Worm (Caenorhabditis elegans) whole organism, L1 larva: ENCODE measurements around the gene W05H9.4.

ENCODE experiments used
- C04F5.9 ChIP-seq: sonication (generic microtip); optimal IDR thresholded peaks from 2 replicates; lab custom pipeline; 2016; ENCODE audit warnings: missing genetic modification characterization, missing compliant biosample characterization
- Y116A8C.19 ChIP-seq: sonication (generic microtip); optimal IDR thresholded peaks from 2 replicates; lab custom pipeline; 2016; ENCODE audit warnings: missing compliant biosample characterization, missing genetic modification characterization, borderline replicate concordance
- aha-1 ChIP-seq: fragments of 150-350 bp; optimal IDR thresholded peaks from 2 replicates; lab custom pipeline; 2014; ENCODE audit warnings: missing biosample characterization, missing genetic modification characterization
- alr-1 ChIP-seq: fragments of 200-800 bp; sonication (Bioruptor generic); optimal IDR thresholded peaks from 2 replicates; lab custom pipeline; 2018; ENCODE audit warnings: borderline replicate concordance, mild to moderate bottlenecking, missing genetic modification characterization, missing compliant biosample characterization
- blmp-1 ChIP-seq: fragments of 150-350 bp; optimal IDR thresholded peaks from 2 replicates; lab custom pipeline; 2014; ENCODE audit warnings: missing biosample characterization, missing genetic modification characterization
- ceh-63 ChIP-seq: fragments of 200-800 bp; sonication (Bioruptor generic); optimal IDR thresholded peaks from 2 replicates; lab custom pipeline; 2018; ENCODE audit warnings: mild to moderate bottlenecking, missing genetic modification characterization, missing compliant biosample characterization
- ceh-8 ChIP-seq: fragments of 200-800 bp; sonication (Bioruptor generic); optimal IDR thresholded peaks from 2 replicates; lab custom pipeline; 2018; ENCODE audit warnings: mild to moderate bottlenecking, missing genetic modification characterization, moderate library complexity, missing compliant biosample characterization
- ceh-82 ChIP-seq, 3 experiments: fragments of 150-350 bp in 1 of 3; sonication (generic microtip) in 2 of 3; optimal IDR thresholded peaks; 2 replicates each; lab custom pipeline; 2014 to 2017; ENCODE audit warnings: missing biosample characterization in 3 of 3, missing genetic modification characterization in 3 of 3
- dpl-1 ChIP-seq, 3 experiments: fragments of 150-350 bp in 2 of 3; sonication (generic microtip) in 1 of 3; optimal IDR thresholded peaks; 2 replicates each; lab custom pipeline; 2014 to 2017; ENCODE audit warnings: missing biosample characterization in 3 of 3, missing genetic modification characterization in 3 of 3, missing genetic modification reagents in 3 of 3
- dsc-1 ChIP-seq: sonication (generic microtip); optimal IDR thresholded peaks from 2 replicates; lab custom pipeline; 2016; ENCODE audit warnings: mild to moderate bottlenecking, missing genetic modification characterization, missing compliant biosample characterization
- efl-1 ChIP-seq, 4 experiments: fragments of 150-350 bp; optimal IDR thresholded peaks in 3 of 4; peaks in 1 of 4; 1 replicate in 1 of 4; 2 replicates in 3 of 4; lab custom pipeline; 2014; ENCODE audit warnings: missing biosample characterization in 2 of 4, missing genetic modification characterization in 2 of 4, missing genetic modification reagents in 2 of 4
- egl-13 ChIP-seq: sonication (generic microtip); optimal IDR thresholded peaks from 2 replicates; lab custom pipeline; 2016; ENCODE audit warnings: missing genotype, missing genetic modification reagents, missing genetic modification characterization, missing compliant biosample characterization
- elt-2 ChIP-seq: sonication (generic microtip); optimal IDR thresholded peaks from 2 replicates; lab custom pipeline; 2016; ENCODE audit warnings: missing genetic modification characterization, mild to moderate bottlenecking, inconsistent platforms, missing compliant biosample characterization, missing genetic modification reagents
- fkh-8 ChIP-seq: sonication (generic microtip); optimal IDR thresholded peaks from 2 replicates; lab custom pipeline; 2016; ENCODE audit warnings: mild to moderate bottlenecking, missing genetic modification characterization, missing compliant biosample characterization
- fos-1 ChIP-seq: fragments of 150-350 bp; optimal IDR thresholded peaks from 2 replicates; lab custom pipeline; 2014; ENCODE audit warnings: missing biosample characterization, missing genetic modification characterization
- hpl-2 ChIP-seq: fragments of 150-350 bp; optimal IDR thresholded peaks from 2 replicates; lab custom pipeline; 2014; ENCODE audit warnings: missing biosample characterization, missing genetic modification reagents, missing genetic modification characterization
- isw-1 ChIP-seq: fragments of 200-800 bp; sonication (Bioruptor generic); IDR thresholded peaks from 2 replicates; pipeline ENCODE4 v1.3.6; 2022; ENCODE audit warnings: missing genetic modification characterization, missing compliant biosample characterization
- lin-13 ChIP-seq: fragments of 150-350 bp; optimal IDR thresholded peaks from 2 replicates; lab custom pipeline; 2014; ENCODE audit warnings: missing biosample characterization, missing genetic modification reagents, missing genetic modification characterization
- lin-14 ChIP-seq: fragments of 200-800 bp; sonication (Bioruptor generic); optimal IDR thresholded peaks from 2 replicates; lab custom pipeline; 2018; ENCODE audit warnings: mild to moderate bottlenecking, missing genetic modification characterization, moderate library complexity, missing compliant biosample characterization
- lin-15B ChIP-seq: fragments of 150-350 bp; sonication (generic microtip); optimal IDR thresholded peaks from 3 replicates; lab custom pipeline; 2014; ENCODE audit warnings: missing biosample characterization, missing genetic modification characterization
- lin-35 ChIP-seq, 2 experiments: fragments of 150-350 bp; optimal IDR thresholded peaks; 2 replicates each; lab custom pipeline; 2014; ENCODE audit warnings: missing biosample characterization in 2 of 2, missing genetic modification characterization in 2 of 2, missing genetic modification reagents in 2 of 2
- lsy-2 ChIP-seq, 2 experiments: fragments of 150-350 bp; optimal IDR thresholded peaks; 2 replicates each; lab custom pipeline; 2014; ENCODE audit warnings: missing biosample characterization in 2 of 2, missing genetic modification characterization in 2 of 2
- mab-9 ChIP-seq: fragments of 200-800 bp; sonication (Bioruptor generic); IDR thresholded peaks from 2 replicates; pipeline ENCODE4 v1.3.6; 2022; ENCODE audit warnings: missing genetic modification reagents, missing genetic modification characterization, missing compliant biosample characterization
- mef-2 ChIP-seq: fragments of 150-350 bp; optimal IDR thresholded peaks from 2 replicates; lab custom pipeline; 2014; ENCODE audit warnings: missing biosample characterization, missing genetic modification characterization
- nhr-11 ChIP-seq: fragments of 150-350 bp; optimal IDR thresholded peaks from 2 replicates; lab custom pipeline; 2014; ENCODE audit warnings: missing biosample characterization, missing genetic modification characterization
- nhr-12 ChIP-seq: sonication (generic microtip); optimal IDR thresholded peaks from 2 replicates; lab custom pipeline; 2017; ENCODE audit warnings: missing biosample characterization, missing genetic modification characterization
- nhr-19 ChIP-seq: fragments of 200-800 bp; sonication (Bioruptor generic); conservative IDR thresholded peaks from 2 replicates; pipeline ENCODE4 v1.3.6; 2022; ENCODE audit warnings: missing genetic modification characterization, missing compliant biosample characterization
- nhr-76 ChIP-seq: sonication (generic microtip); optimal IDR thresholded peaks from 2 replicates; lab custom pipeline; 2017; ENCODE audit warnings: missing biosample characterization, missing genetic modification characterization
- nhr-84 ChIP-seq: sonication (generic microtip); optimal IDR thresholded peaks from 2 replicates; lab custom pipeline; 2017; ENCODE audit warnings: missing biosample characterization, missing genetic modification characterization
- nhr-85 ChIP-seq: sonication (generic microtip); peaks from one replicate; lab custom pipeline; 2016; ENCODE audit warnings: missing genetic modification characterization, inconsistent platforms, missing compliant biosample characterization
- nhr-90 ChIP-seq: sonication (generic microtip); optimal IDR thresholded peaks from 2 replicates; lab custom pipeline; 2016; ENCODE audit warnings: mild to moderate bottlenecking, missing genetic modification characterization, missing compliant biosample characterization; ENCODE audit not compliant: poor library complexity
- pag-3 ChIP-seq: sonication (generic microtip); optimal IDR thresholded peaks from 2 replicates; lab custom pipeline; 2017; ENCODE audit warnings: missing genetic modification characterization, mild to moderate bottlenecking, missing compliant biosample characterization, antibody characterized with exemption, borderline replicate concordance; ENCODE audit not compliant: insufficient read depth
- pax-3 ChIP-seq: fragments of 200-800 bp; sonication (Bioruptor generic); optimal IDR thresholded peaks from 2 replicates; lab custom pipeline; 2018; ENCODE audit warnings: mild to moderate bottlenecking, missing genetic modification characterization, moderate library complexity, missing compliant biosample characterization
- pqm-1 ChIP-seq: sonication (generic microtip); optimal IDR thresholded peaks from 3 replicates; lab custom pipeline; 2017; ENCODE audit warnings: missing biosample characterization, missing genetic modification characterization
- skn-1 ChIP-seq: fragments of 150-350 bp; optimal IDR thresholded peaks from 2 replicates; lab custom pipeline; 2014; ENCODE audit warnings: missing biosample characterization, missing genetic modification characterization
- snpc-4 ChIP-seq: fragments of 150-350 bp; optimal IDR thresholded peaks from 2 replicates; lab custom pipeline; 2014; ENCODE audit warnings: missing biosample characterization, missing genetic modification characterization
- snu-23 ChIP-seq: sonication (generic microtip); optimal IDR thresholded peaks from 2 replicates; lab custom pipeline; 2016; ENCODE audit warnings: missing genetic modification characterization, missing compliant biosample characterization
- sptf-1 ChIP-seq: fragments of 150-350 bp; optimal IDR thresholded peaks from 2 replicates; lab custom pipeline; 2014; ENCODE audit warnings: missing biosample characterization, missing genetic modification characterization
- tlp-1 ChIP-seq: fragments of 150-350 bp; optimal IDR thresholded peaks from 2 replicates; lab custom pipeline; 2014; ENCODE audit warnings: missing biosample characterization, missing genetic modification characterization
- unc-130 ChIP-seq: fragments of 150-350 bp; optimal IDR thresholded peaks from 2 replicates; lab custom pipeline; 2017; ENCODE audit warnings: missing biosample characterization, missing genetic modification characterization, inconsistent platforms
- unc-30 ChIP-seq: sonication (generic microtip); optimal IDR thresholded peaks from 2 replicates; lab custom pipeline; 2017; ENCODE audit warnings: missing biosample characterization, missing genetic modification characterization
- unc-98 ChIP-seq: fragments of 200-800 bp; sonication (Bioruptor generic); IDR thresholded peaks from 2 replicates; pipeline ENCODE4 v1.3.6; 2022; ENCODE audit warnings: missing genetic modification characterization, missing compliant biosample characterization
- vab-15 ChIP-seq: sonication (generic microtip); optimal IDR thresholded peaks from 2 replicates; lab custom pipeline; 2017; ENCODE audit warnings: missing genotype, mild to moderate bottlenecking, missing genetic modification characterization, missing compliant biosample characterization
- ztf-4 ChIP-seq: fragments of 150-350 bp; optimal IDR thresholded peaks from 2 replicates; lab custom pipeline; 2014; ENCODE audit warnings: missing biosample characterization, missing genetic modification characterization

W05H9.4 gene

ce11 chrX:6230669-6231068 is 32.8 kb upstream of the W05H9.4 start, which contains the start of gene lite-1:
lite-1 (minus strand) TSS chrX:6230769.
- no peak for TF ChIP-seq ceh-8 (GFP tag; lab: Kevin White, UChicago)
- TF ChIP-seq lin-35 (GFP tag; optimal IDR thresholded peaks at IDR 0.05; lab: Kevin White, UChicago) = no peak
- no peak for TF ChIP-seq vab-15 (tag; lab: Kevin White, UChicago)
- no peak for TF ChIP-seq C04F5.9 (tag; lab: Kevin White, UChicago)
- no peak for TF ChIP-seq tlp-1 (tag; lab: Kevin White, UChicago)
- no peak for TF ChIP-seq nhr-90
- no peak for TF ChIP-seq hpl-2
- TF ChIP-seq lin-14 (GFP tag; lab: Kevin White, UChicago) = no peak
- TF ChIP-seq fos-1 = no peak
- no peak for TF ChIP-seq nhr-11 (tag; lab: Kevin White, UChicago)
- TF ChIP-seq fkh-8 (tag; lab: Kevin White, UChicago) = no peak
- TF ChIP-seq nhr-85 (tag; lab: Kevin White, UChicago) = no peak
- no peak for TF ChIP-seq dsc-1 (tag; lab: Kevin White, UChicago)
- TF ChIP-seq mef-2 (tag; lab: Kevin White, UChicago) = no peak
- TF ChIP-seq nhr-76 (tag; lab: Kevin White, UChicago) = no peak
- TF ChIP-seq elt-2 (tag; lab: Kevin White, UChicago) = no peak
- TF ChIP-seq nhr-84 (tag; lab: Kevin White, UChicago) = no peak
- no peak for TF ChIP-seq pag-3 (tag; lab: Kevin White, UChicago)
- TF ChIP-seq Y116A8C.19 (tag; lab: Kevin White, UChicago) = no peak
- TF ChIP-seq ztf-4 (tag; lab: Kevin White, UChicago) = no peak

ce11 chrX:6232998-6233626 is 30.3 kb upstream of the W05H9.4 start, which contains the start of gene C14F11.4:
C14F11.4 (minus strand) TSS chrX:6233048.
- TF ChIP-seq C04F5.9 (tag; lab: Kevin White, UChicago) (no peak), ceh-82 (tag; optimal IDR thresholded peaks at IDR 0.05; lab: Kevin White, UChicago) (no peak), dpl-1 (GFP tag; optimal IDR thresholded peaks at IDR 0.05; lab: Kevin White, UChicago) (no peak), lin-13 (no peak)

- TF ChIP-seq fos-1 = no peak
- TF ChIP-seq blmp-1 (tag; lab: Kevin White, UChicago) = peak; percentile 78
- peak; percentile 19 for TF ChIP-seq skn-1 (tag; lab: Kevin White, UChicago)
Observed at ce11 chrX:6235443-6235842, 28.0 kb upstream of the W05H9.4 start, which contains the start of gene hsp-43. hsp-43 (minus strand) TSS chrX:6235543.

ce11 chrX:6238973-6239372 is 24.5 kb upstream of the W05H9.4 start, which contains the start of gene rml-3:
rml-3 (minus strand) TSS chrX:6239065.
- TF ChIP-seq elt-2 (tag; lab: Kevin White, UChicago) = no peak
- TF ChIP-seq mef-2 (tag; lab: Kevin White, UChicago) = no peak
- TF ChIP-seq lsy-2 (tag; optimal IDR thresholded peaks at IDR 0.05; lab: Kevin White, UChicago) = no peak
- no peak for TF ChIP-seq lin-15B (tag; lab: Kevin White, UChicago)
- no peak for TF ChIP-seq unc-98 (GFP tag; lab: Robert Waterston, UW)
- no peak for TF ChIP-seq nhr-19
- no peak for TF ChIP-seq pqm-1 (tag; lab: Kevin White, UChicago)
- no peak for TF ChIP-seq hpl-2
- TF ChIP-seq blmp-1 (tag; lab: Kevin White, UChicago) = peak; percentile 19
- TF ChIP-seq snpc-4 (tag; lab: Kevin White, UChicago) = no peak
- no peak for TF ChIP-seq ceh-63 (GFP tag; lab: Kevin White, UChicago)
- TF ChIP-seq efl-1 (optimal IDR thresholded peaks at IDR 0.05; lab: Kevin White, UChicago) = no peak
- no peak for TF ChIP-seq efl-1 (GFP tag; optimal IDR thresholded peaks at IDR 0.05 in 1 of 2; lab: Kevin White, UChicago)
- TF ChIP-seq aha-1 (tag; lab: Kevin White, UChicago) = no peak
- TF ChIP-seq nhr-85 (tag; lab: Kevin White, UChicago) = peak; percentile 25
- no peak for TF ChIP-seq snu-23 (GFP tag; lab: Kevin White, UChicago)
- TF ChIP-seq lin-14 (GFP tag; lab: Kevin White, UChicago) = peak; percentile 25
- no peak for TF ChIP-seq egl-13 (tag; lab: Kevin White, UChicago)
- no peak for TF ChIP-seq dsc-1 (tag; lab: Kevin White, UChicago)
- TF ChIP-seq alr-1 (tag; lab: Kevin White, UChicago) = no peak
- TF ChIP-seq pax-3 (tag; lab: Kevin White, UChicago) = no peak
- no peak for TF ChIP-seq unc-30 (tag; lab: Kevin White, UChicago)
- no peak for TF ChIP-seq mab-9 (GFP tag; lab: Robert Waterston, UW)
- TF ChIP-seq unc-130 (tag; lab: Kevin White, UChicago) = no peak
- TF ChIP-seq isw-1 (GFP tag; lab: Robert Waterston, UW) = no peak
- no peak for TF ChIP-seq sptf-1 (tag; lab: Kevin White, UChicago)
- no peak for TF ChIP-seq nhr-12 (tag; lab: Kevin White, UChicago)
